Worm (Caenorhabditis elegans): ENCODE data around the gene gpx-7.

Gene gpx-7

DNA sequence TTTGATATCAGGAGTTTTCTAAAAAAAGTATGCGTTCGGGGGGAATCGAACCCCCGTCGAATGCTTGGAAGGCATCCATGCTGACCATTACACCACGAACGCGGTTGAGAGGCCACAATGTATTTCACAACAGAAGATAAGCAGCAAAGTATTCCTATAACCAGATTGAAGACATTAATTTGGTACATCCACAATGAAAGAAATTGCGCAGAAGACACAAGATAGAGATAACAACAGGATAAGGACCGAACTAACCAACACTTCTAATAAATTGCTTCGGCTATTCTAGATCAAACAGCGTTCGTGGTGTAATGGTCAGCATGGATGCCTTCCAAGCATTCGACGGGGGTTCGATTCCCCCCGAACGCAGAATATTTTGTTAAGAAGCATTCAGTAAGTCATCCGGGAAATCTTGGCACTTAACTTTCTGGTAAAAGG, 5.3 kb downstream of the gpx-7 start:
- TF ChIP-seq C16A3.4 (tag; optimal IDR thresholded peaks at IDR 0.05), result peak; percentile 48
- no peak for TF ChIP-seq nhr-76 (tag; optimal IDR thresholded peaks at IDR 0.05)
- peak in 1 of 2 experiments; percentile 40 for TF ChIP-seq lin-35 (GFP tag; optimal IDR thresholded peaks at IDR 0.05)
- TF ChIP-seq rnt-1 (tag; optimal IDR thresholded peaks at IDR 0.05), result peak; percentile 11
- TF ChIP-seq F16B12.6 (tag; optimal IDR thresholded peaks at IDR 0.05), result no peak
- TF ChIP-seq xbp-1 (tag; optimal IDR thresholded peaks at IDR 0.05), result no peak
- TF ChIP-seq unc-86 (tag; optimal IDR thresholded peaks at IDR 0.05), result no peak
- no peak for TF ChIP-seq nhr-12 (tag; optimal IDR thresholded peaks at IDR 0.05)
- no peak for TF ChIP-seq efl-1 (optimal IDR thresholded peaks at IDR 0.05)
- peak in 1 of 2 experiments; percentile 88 for TF ChIP-seq efl-1 (GFP tag; optimal IDR thresholded peaks at IDR 0.05 in 1 of 2)
- no peak for TF ChIP-seq nhr-237 (tag; optimal IDR thresholded peaks at IDR 0.05)
- TF ChIP-seq ceh-82 (tag; optimal IDR thresholded peaks at IDR 0.05), result no peak
- no peak for TF ChIP-seq unc-30 (tag; optimal IDR thresholded peaks at IDR 0.05)
- TF ChIP-seq blmp-1 (tag; optimal IDR thresholded peaks at IDR 0.05), result peak; percentile 68
- TF ChIP-seq mep-1 (tag; optimal IDR thresholded peaks at IDR 0.05), result peak; percentile 4
- TF ChIP-seq snu-23 (GFP tag; optimal IDR thresholded peaks at IDR 0.05), result peak; percentile 19
- no peak for TF ChIP-seq nhr-77 (tag; optimal IDR thresholded peaks at IDR 0.05)
- TF ChIP-seq mdl-1 (tag; optimal IDR thresholded peaks at IDR 0.05), result peak in 1 of 2 experiments; percentile 31
- no peak for TF ChIP-seq pqm-1 (tag; optimal IDR thresholded peaks at IDR 0.05)
- peak; percentile 58 for TF ChIP-seq nhr-90 (tag; optimal IDR thresholded peaks at IDR 0.05; ENCODE audit: poor library complexity)
- no peak for TF ChIP-seq ceh-8 (GFP tag; optimal IDR thresholded peaks at IDR 0.05)
- peak; percentile 19 for TF ChIP-seq nhr-71 (tag; optimal IDR thresholded peaks at IDR 0.05)
- TF ChIP-seq elt-2 (tag; optimal IDR thresholded peaks at IDR 0.05), result no peak
- TF ChIP-seq lin-15B (tag; optimal IDR thresholded peaks at IDR 0.05), result no peak
- no peak for TF ChIP-seq ets-5 (GFP tag; IDR thresholded peaks at IDR 0.05)
- TF ChIP-seq swsn-7 (tag; optimal IDR thresholded peaks at IDR 0.05), result no peak
- no peak for TF ChIP-seq lin-14 (GFP tag; optimal IDR thresholded peaks at IDR 0.05)
- TF ChIP-seq lir-3 (tag; optimal IDR thresholded peaks at IDR 0.05; ENCODE audit: poor library complexity), result no peak
- no peak for TF ChIP-seq pag-3 (tag; optimal IDR thresholded peaks at IDR 0.05; ENCODE audit: borderline replicate concordance, insufficient read depth)
- TF ChIP-seq fos-1 (tag; optimal IDR thresholded peaks at IDR 0.05), result peak; percentile 38
- TF ChIP-seq isw-1 (GFP tag; IDR thresholded peaks at IDR 0.05), result no peak
- no peak for TF ChIP-seq C04F5.9 (tag; optimal IDR thresholded peaks at IDR 0.05)
- peak; percentile 4 for TF ChIP-seq nhr-47 (tag; optimal IDR thresholded peaks at IDR 0.05)
- TF ChIP-seq Y116A8C.19 (tag; optimal IDR thresholded peaks at IDR 0.05; ENCODE audit: borderline replicate concordance), result no peak
- peak; percentile 3 for TF ChIP-seq jun-1 (tag; optimal IDR thresholded peaks at IDR 0.05)
- no peak for TF ChIP-seq efl-3 (GFP tag; optimal IDR thresholded peaks at IDR 0.05)
- no peak for TF ChIP-seq ztf-11 (tag; optimal IDR thresholded peaks at IDR 0.05)
- no peak for TF ChIP-seq alr-1 (tag; optimal IDR thresholded peaks at IDR 0.05; ENCODE audit: borderline replicate concordance)
- TF ChIP-seq unc-98 (GFP tag; IDR thresholded peaks at IDR 0.05), result no peak
- no peak for TF ChIP-seq aha-1 (tag; optimal IDR thresholded peaks at IDR 0.05)
- TF ChIP-seq lin-13 (GFP tag; optimal IDR thresholded peaks at IDR 0.05), result no peak
- peak; percentile 2 for TF ChIP-seq dsc-1 (tag; optimal IDR thresholded peaks at IDR 0.05)
- TF ChIP-seq nhr-20 (tag; optimal IDR thresholded peaks at IDR 0.05), result peak; percentile 22
- no peak for TF ChIP-seq fkh-4 (tag; optimal IDR thresholded peaks at IDR 0.05; ENCODE audit: borderline replicate concordance)
- peak in 1 of 6 experiments; percentile 42 for TF ChIP-seq elt-3 (tag; optimal IDR thresholded peaks at IDR 0.05)
- TF ChIP-seq zag-1 (tag; optimal IDR thresholded peaks at IDR 0.05), result no peak
- no peak for TF ChIP-seq ceh-88 (GFP tag; IDR thresholded peaks at IDR 0.05)
- no peak for TF ChIP-seq vab-15 (tag; optimal IDR thresholded peaks at IDR 0.05)
- TF ChIP-seq nhr-19 (GFP tag; conservative IDR thresholded peaks at IDR 0.05), result peak; percentile 45
- TF ChIP-seq mef-2 (tag; optimal IDR thresholded peaks at IDR 0.05), result no peak
- TF ChIP-seq sox-4 (tag; optimal IDR thresholded peaks at IDR 0.05), result no peak
